Worm (Caenorhabditis elegans): ENCODE results near the gene Y49F6B.8.
"Not testable (repeated sequence)": the region's sequence is repeated elsewhere in the genome, so short reads cannot be mapped to it uniquely, and the experiment has no call there.

Y49F6B.8 gene

ce11 chrII:3458209-3458608 is 23.3 kb downstream of the Y49F6B.8 start, which contains the start of the genes C16C8.26 and C16C8.19:
Gene C16C8.26 (minus strand): TSS chrII:3458309.
Gene C16C8.19 (plus strand): TSS chrII:3458487.
- TF ChIP-seq tbx-11 (GFP tag; IDR thresholded peaks at IDR 0.05) (no peak), hmg-4 (GFP tag; optimal IDR thresholded peaks at IDR 0.05) (no peak), hnd-1 (tag; optimal IDR thresholded peaks at IDR 0.05) (no peak), hmbx-1 (tag; optimal IDR thresholded peaks at IDR 0.05) (no peak), ama-1 (optimal IDR thresholded peaks at IDR 0.05) (no peak), tra-4 (tag; optimal IDR thresholded peaks at IDR 0.05) (no peak), ceh-36 (tag; optimal IDR thresholded peaks at IDR 0.05) (no peak), aly-1 (tag; optimal IDR thresholded peaks at IDR 0.05) (no peak), scrt-1 (GFP tag; IDR thresholded peaks at IDR 0.05) (no peak), tbx-37 (GFP tag; conservative IDR thresholded peaks at IDR 0.05) (no peak), ets-7 (tag; optimal IDR thresholded peaks at IDR 0.05) (no peak), ceh-13 (GFP tag; optimal IDR thresholded peaks at IDR 0.05) (no peak)

ce11 chrII:3453521-3453920 is 28.0 kb downstream of the Y49F6B.8 start, which contains the start of gene C16C8.11:
Gene C16C8.11 (plus strand): TSS chrII:3453708.
- TF ChIP-seq ama-1 (optimal IDR thresholded peaks at IDR 0.05) (no peak), ceh-13 (GFP tag; optimal IDR thresholded peaks at IDR 0.05) (no peak), sea-1 (GFP tag; conservative IDR thresholded peaks at IDR 0.05) (no peak), ets-7 (tag; optimal IDR thresholded peaks at IDR 0.05) (no peak), F13C5.2 (tag; optimal IDR thresholded peaks at IDR 0.05) (no peak), hmg-4 (GFP tag; optimal IDR thresholded peaks at IDR 0.05) (no peak), hmbx-1 (tag; optimal IDR thresholded peaks at IDR 0.05) (no peak), pes-1 (GFP tag; IDR thresholded peaks at IDR 0.05) (no peak), tbx-11 (GFP tag; IDR thresholded peaks at IDR 0.05) (no peak)

- TF ChIP-seq flt-1 (GFP tag; IDR thresholded peaks at IDR 0.05) (no peak), hnd-1 (tag; optimal IDR thresholded peaks at IDR 0.05) (no peak), hmbx-1 (tag; optimal IDR thresholded peaks at IDR 0.05) (no peak), aly-1 (tag; optimal IDR thresholded peaks at IDR 0.05) (no peak), scrt-1 (GFP tag; IDR thresholded peaks at IDR 0.05) (no peak), F13C5.2 (tag; optimal IDR thresholded peaks at IDR 0.05) (no peak), ceh-36 (tag; optimal IDR thresholded peaks at IDR 0.05) (no peak), pes-1 (GFP tag; IDR thresholded peaks at IDR 0.05) (no peak), B0310.2 (tag; optimal IDR thresholded peaks at IDR 0.05) (no peak), ceh-13 (GFP tag; optimal IDR thresholded peaks at IDR 0.05) (no peak)
These were observed 29.1 kb downstream of the Y49F6B.8 start, which contains the start of gene C16C8.12 for ce11 chrII:3452421-3452820. Gene C16C8.12 (plus strand): TSS chrII:3452721.

ce11 chrII:3449514-3449913 is 32.0 kb downstream of the Y49F6B.8 start, which contains the start of gene C16C8.14:
Gene C16C8.14 (plus strand): TSS chrII:3449814.
- not testable (repeated sequence) for TF ChIP-seq scrt-1 (GFP tag; IDR thresholded peaks at IDR 0.05); ama-1 (optimal IDR thresholded peaks at IDR 0.05); F13C5.2 (tag; optimal IDR thresholded peaks at IDR 0.05)

ce11 chrII:3448776-3449280 is 32.7 kb downstream of the Y49F6B.8 start, which contains the start of gene C16C8.25:
Gene C16C8.25 (plus strand): TSS chrII:3449230.
- TF ChIP-seq ets-7 (tag; optimal IDR thresholded peaks at IDR 0.05) (no peak), hnd-1 (tag; optimal IDR thresholded peaks at IDR 0.05) (no peak), tbx-11 (GFP tag; IDR thresholded peaks at IDR 0.05) (no peak), hmbx-1 (tag; optimal IDR thresholded peaks at IDR 0.05) (no peak), sea-1 (GFP tag; conservative IDR thresholded peaks at IDR 0.05) (no peak), hmg-4 (GFP tag; optimal IDR thresholded peaks at IDR 0.05) (no peak), flt-1 (GFP tag; IDR thresholded peaks at IDR 0.05) (no peak)

ce11 chrII:3447906-3448305 is 33.6 kb downstream of the Y49F6B.8 start, which contains the start of gene C16C8.21:
Gene C16C8.21 (plus strand): TSS chrII:3448206.
- TF ChIP-seq pes-1 (GFP tag; IDR thresholded peaks at IDR 0.05) = no peak
- TF ChIP-seq ceh-36 (tag; optimal IDR thresholded peaks at IDR 0.05) = no peak
- TF ChIP-seq ceh-13 (GFP tag; optimal IDR thresholded peaks at IDR 0.05) = no peak

- TF ChIP-seq tra-4 (tag; optimal IDR thresholded peaks at IDR 0.05) = no peak
- no peak for TF ChIP-seq flt-1 (GFP tag; IDR thresholded peaks at IDR 0.05)
- TF ChIP-seq hmbx-1 (tag; optimal IDR thresholded peaks at IDR 0.05) = no peak
- no peak for TF ChIP-seq hnd-1 (tag; optimal IDR thresholded peaks at IDR 0.05)
- TF ChIP-seq ama-1 (optimal IDR thresholded peaks at IDR 0.05) = no peak
- TF ChIP-seq sea-1 (GFP tag; conservative IDR thresholded peaks at IDR 0.05) = no peak
- no peak for TF ChIP-seq ceh-36 (tag; optimal IDR thresholded peaks at IDR 0.05)
- no peak for TF ChIP-seq pes-1 (GFP tag; IDR thresholded peaks at IDR 0.05)
- TF ChIP-seq scrt-1 (GFP tag; IDR thresholded peaks at IDR 0.05) = no peak
These were observed 34.8 kb downstream of the Y49F6B.8 start, which contains the start of the genes C16C8.20 and gldi-6 for ce11 chrII:3446647-3447046. Gene C16C8.20 (plus strand): TSS chrII:3446947. Gene gldi-6 (plus strand): TSS chrII:3446947.

ce11 chrII:3445285-3445806 is 36.1 kb downstream of the Y49F6B.8 start, which contains the start of the genes C16C8.5 and C16C8.16:
Gene C16C8.5 (minus strand): TSS chrII:3445385.
Gene C16C8.16 (plus strand): TSS chrII:3445756.
- TF ChIP-seq sea-1 (GFP tag; conservative IDR thresholded peaks at IDR 0.05) (no peak), ceh-13 (GFP tag; optimal IDR thresholded peaks at IDR 0.05) (no peak), pes-1 (GFP tag; IDR thresholded peaks at IDR 0.05) (no peak), B0310.2 (tag; optimal IDR thresholded peaks at IDR 0.05) (no peak), F13C5.2 (tag; optimal IDR thresholded peaks at IDR 0.05) (no peak), hmg-4 (GFP tag; optimal IDR thresholded peaks at IDR 0.05) (no peak), tra-4 (tag; optimal IDR thresholded peaks at IDR 0.05) (no peak), ceh-36 (tag; optimal IDR thresholded peaks at IDR 0.05) (no peak), ama-1 (optimal IDR thresholded peaks at IDR 0.05) (no peak), scrt-1 (GFP tag; IDR thresholded peaks at IDR 0.05) (no peak), ets-7 (tag; optimal IDR thresholded peaks at IDR 0.05) (no peak), tbx-11 (GFP tag; IDR thresholded peaks at IDR 0.05) (no peak), tbx-37 (GFP tag; conservative IDR thresholded peaks at IDR 0.05) (no peak), aly-1 (tag; optimal IDR thresholded peaks at IDR 0.05) (no peak)

All from whole organism, early embryonic.